Worm (Caenorhabditis elegans) whole organism, L4 larva: ENCODE measurements around the gene arrd-9.

ENCODE experiments used
- F10B5.3 ChIP-seq: sonication (generic microtip); optimal IDR thresholded peaks from 2 replicates; lab custom pipeline; 2016; ENCODE audit warnings: mild to moderate bottlenecking, missing genetic modification characterization, missing compliant biosample characterization
- F44E2.7 ChIP-seq: fragments of 200-800 bp; sonication (Bioruptor generic); IDR thresholded peaks from 2 replicates; pipeline ENCODE4 v2.1.2; 2022; ENCODE audit warnings: missing genetic modification characterization, missing compliant biosample characterization
- F49E8.2 ChIP-seq: sonication (generic microtip); optimal IDR thresholded peaks from 2 replicates; lab custom pipeline; 2016; ENCODE audit warnings: missing compliant biosample characterization, mild to moderate bottlenecking, missing genetic modification characterization, borderline replicate concordance
- Y105C5A.15 ChIP-seq: fragments of 200-800 bp; sonication (Bioruptor generic); IDR thresholded peaks from 2 replicates; pipeline ENCODE4 v1.3.6; 2022; ENCODE audit warnings: missing genetic modification characterization, missing compliant biosample characterization
- Y48G9A.11 ChIP-seq: fragments of 200-800 bp; sonication (Bioruptor generic); IDR thresholded peaks from 2 replicates; pipeline ENCODE4 v1.3.6; 2022; ENCODE audit warnings: missing genetic modification reagents, missing genetic modification characterization, missing compliant biosample characterization
- Y5F2A.4 ChIP-seq: fragments of 200-800 bp; sonication (Bioruptor generic); optimal IDR thresholded peaks from 2 replicates; lab custom pipeline; 2018; ENCODE audit warnings: mild to moderate bottlenecking, missing genetic modification characterization, missing compliant biosample characterization
- Y75B8A.6 ChIP-seq: fragments of 200-800 bp; sonication (Bioruptor generic); IDR thresholded peaks from 2 replicates; pipeline ENCODE4 v1.3.6; 2022; ENCODE audit warnings: missing genetic modification reagents, missing genetic modification characterization, missing compliant biosample characterization
- aha-1 ChIP-seq: fragments of 150-350 bp; peaks from one replicate; lab custom pipeline; 2014; ENCODE audit warnings: missing biosample characterization, missing genetic modification characterization
- aly-2 ChIP-seq: sonication (generic microtip); optimal IDR thresholded peaks from 2 replicates; lab custom pipeline; 2018; ENCODE audit warnings: missing biosample characterization, missing genetic modification characterization
- attf-4 ChIP-seq: sonication (generic microtip); optimal IDR thresholded peaks from 3 replicates; lab custom pipeline; 2017; ENCODE audit warnings: missing biosample characterization, missing genetic modification characterization
- ceh-44 ChIP-seq: fragments of 200-800 bp; sonication (Bioruptor generic); IDR thresholded peaks from 2 replicates; pipeline ENCODE4 v1.3.6; 2022; ENCODE audit warnings: missing genetic modification reagents, missing genetic modification characterization, missing compliant biosample characterization
- ceh-82 ChIP-seq: sonication (generic microtip); optimal IDR thresholded peaks from 2 replicates; lab custom pipeline; 2017; ENCODE audit warnings: missing biosample characterization, missing genetic modification characterization
- daf-12 ChIP-seq: fragments of 150-350 bp; optimal IDR thresholded peaks from 2 replicates; lab custom pipeline; 2014; ENCODE audit warnings: missing biosample characterization, missing genetic modification reagents, missing genetic modification characterization
- daf-8 ChIP-seq: fragments of 200-800 bp; sonication (Bioruptor generic); IDR thresholded peaks from 2 replicates; pipeline ENCODE4 v1.3.6; 2022; ENCODE audit warnings: missing genetic modification characterization, missing compliant biosample characterization
- dmd-9 ChIP-seq: fragments of 200-800 bp; sonication (Bioruptor generic); IDR thresholded peaks from 2 replicates; pipeline ENCODE4 v1.3.6; 2022; ENCODE audit warnings: missing genetic modification reagents, missing genetic modification characterization, missing compliant biosample characterization
- dpl-1 ChIP-seq: fragments of 150-350 bp; optimal IDR thresholded peaks from 2 replicates; lab custom pipeline; 2014; ENCODE audit warnings: missing biosample characterization, missing genetic modification reagents, missing genetic modification characterization
- egl-43 ChIP-seq: fragments of 200-800 bp; sonication (Bioruptor generic); IDR thresholded peaks from 2 replicates; pipeline ENCODE4 v1.3.6; 2022; ENCODE audit warnings: missing genetic modification reagents, missing genetic modification characterization, missing compliant biosample characterization
- fkh-10 ChIP-seq: fragments of 150-350 bp; optimal IDR thresholded peaks from 2 replicates; lab custom pipeline; 2014; ENCODE audit warnings: missing biosample characterization, missing genetic modification reagents, missing genetic modification characterization
- fos-1 ChIP-seq: fragments of 150-350 bp; optimal IDR thresholded peaks from 2 replicates; lab custom pipeline; 2014; ENCODE audit warnings: missing biosample characterization, missing genetic modification characterization
- hlh-30 ChIP-seq: sonication (generic microtip); optimal IDR thresholded peaks from 2 replicates; lab custom pipeline; 2017; ENCODE audit warnings: antibody characterized with exemption, mild to moderate bottlenecking, missing genetic modification characterization, missing compliant biosample characterization; ENCODE audit not compliant: insufficient read depth
- lim-7 ChIP-seq: fragments of 200-800 bp; sonication (Bioruptor generic); IDR thresholded peaks from 2 replicates; pipeline ENCODE4 v1.3.6; 2022; ENCODE audit warnings: missing genetic modification characterization, missing compliant biosample characterization
- lin-1 ChIP-seq: fragments of 200-800 bp; sonication (Bioruptor generic); IDR thresholded peaks from 2 replicates; pipeline ENCODE4 v1.3.6; 2022; ENCODE audit warnings: missing genetic modification reagents, missing genetic modification characterization, missing compliant biosample characterization
- lin-38 ChIP-seq: fragments of 200-800 bp; sonication (Bioruptor generic); IDR thresholded peaks from 2 replicates; pipeline ENCODE4 v1.3.6; 2022; ENCODE audit warnings: missing genetic modification reagents, missing genetic modification characterization, missing compliant biosample characterization
- lin-39 ChIP-seq: fragments of 150-350 bp; optimal IDR thresholded peaks from 2 replicates; lab custom pipeline; 2014; ENCODE audit warnings: missing biosample characterization, missing genetic modification reagents, missing genetic modification characterization
- mdl-1 ChIP-seq, 2 experiments: fragments of 150-350 bp in 1 of 2; sonication (generic microtip) in 1 of 2; optimal IDR thresholded peaks; 2 replicates each; lab custom pipeline; 2014 to 2017; ENCODE audit warnings: missing biosample characterization in 2 of 2, missing genetic modification characterization in 2 of 2
- mdt-29 ChIP-seq: fragments of 200-800 bp; sonication (Bioruptor generic); IDR thresholded peaks from 2 replicates; pipeline ENCODE4 v1.3.6; 2022; ENCODE audit warnings: missing genetic modification reagents, missing genetic modification characterization, missing compliant biosample characterization
- nhr-111 ChIP-seq: fragments of 200-800 bp; sonication (Bioruptor generic); optimal IDR thresholded peaks from 2 replicates; lab custom pipeline; 2018; ENCODE audit warnings: mild to moderate bottlenecking, missing genetic modification characterization, missing compliant biosample characterization
- nhr-237 ChIP-seq: sonication (generic microtip); optimal IDR thresholded peaks from 2 replicates; lab custom pipeline; 2017; ENCODE audit warnings: missing biosample characterization, missing genetic modification characterization
- nhr-77 ChIP-seq: fragments of 150-350 bp; optimal IDR thresholded peaks from 2 replicates; lab custom pipeline; 2014; ENCODE audit warnings: missing biosample characterization, missing genetic modification characterization
- php-3 ChIP-seq: fragments of 200-800 bp; sonication (Bioruptor generic); IDR thresholded peaks from 2 replicates; pipeline ENCODE4 v1.3.6; 2022; ENCODE audit warnings: missing genetic modification reagents, missing genetic modification characterization, missing compliant biosample characterization
- pqm-1 ChIP-seq: sonication (generic microtip); optimal IDR thresholded peaks from 2 replicates; lab custom pipeline; 2017; ENCODE audit warnings: missing biosample characterization, missing genetic modification characterization
- tra-1 ChIP-seq: fragments of 200-800 bp; sonication (Bioruptor generic); IDR thresholded peaks from 2 replicates; pipeline ENCODE4 v1.3.6; 2022; ENCODE audit warnings: missing genetic modification reagents, missing genetic modification characterization, missing compliant biosample characterization
- unc-130 ChIP-seq: sonication (generic microtip); optimal IDR thresholded peaks from 2 replicates; lab custom pipeline; 2016; ENCODE audit warnings: missing genetic modification reagents, missing genetic modification characterization, missing compliant biosample characterization
- zfp-3 ChIP-seq: fragments of 200-800 bp; sonication (Bioruptor generic); conservative IDR thresholded peaks from 2 replicates; pipeline ENCODE4 v1.3.6; 2022; ENCODE audit warnings: missing genetic modification reagents, missing genetic modification characterization, missing compliant biosample characterization
- ztf-11 ChIP-seq: fragments of 150-350 bp; optimal IDR thresholded peaks from 2 replicates; lab custom pipeline; 2014; ENCODE audit warnings: missing biosample characterization, missing genetic modification characterization
- ztf-7 ChIP-seq: fragments of 150-350 bp; optimal IDR thresholded peaks from 2 replicates; lab custom pipeline; 2014; ENCODE audit warnings: missing biosample characterization, missing genetic modification characterization

The arrd-9 gene

DNA sequence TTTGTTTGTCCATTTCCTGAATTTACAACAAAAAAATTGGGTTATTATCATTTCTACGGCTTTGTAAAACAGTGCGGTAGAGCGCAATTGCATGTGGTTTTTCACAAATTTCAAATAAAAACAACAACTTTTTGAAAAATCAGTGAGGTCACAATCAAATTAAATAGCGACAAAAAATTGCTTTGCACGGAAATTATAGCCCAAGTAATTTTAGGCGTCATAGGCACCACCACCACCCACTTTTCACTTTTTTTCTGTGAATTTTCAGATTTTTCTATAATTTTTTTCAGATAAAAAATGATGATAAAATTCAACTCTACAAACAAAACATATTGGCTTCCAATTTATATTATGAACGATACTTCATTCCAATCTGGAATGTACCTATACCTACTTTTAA, 23.4 kb downstream of the arrd-9 start, which contains the start of gene sre-38:
TSS of gene sre-38 (plus strand) at position 301 of the 400 bp plus-strand sequence.
- TF ChIP-seq ceh-44 (GFP tag; lab: Robert Waterston, UW) (no peak), unc-130 (GFP tag; lab: Kevin White, UChicago) (no peak), nhr-111 (GFP tag; lab: Kevin White, UChicago) (no peak), ztf-7 (no peak), F49E8.2 (tag; lab: Kevin White, UChicago) (no peak), lin-1 (GFP tag; lab: Robert Waterston, UW) (no peak), lim-7 (GFP tag; lab: Robert Waterston, UW) (no peak), hlh-30 (no peak), php-3 (GFP tag; lab: Robert Waterston, UW) (no peak), dmd-9 (no peak)
- TF ChIP-seq, all 104 proteins: peak for 0

- TF ChIP-seq egl-43 (no peak), aha-1 (no peak), Y48G9A.11 (no peak), Y105C5A.15 (GFP tag; lab: Robert Waterston, UW) (no peak), nhr-77 (tag; lab: Kevin White, UChicago) (no peak), php-3 (GFP tag; lab: Robert Waterston, UW) (no peak), Y75B8A.6 (no peak), lin-39 (tag; lab: Kevin White, UChicago) (no peak), mdl-1 (tag; optimal IDR thresholded peaks at IDR 0.05; lab: Kevin White, UChicago) (no peak), nhr-111 (GFP tag; lab: Kevin White, UChicago) (no peak), fkh-10 (GFP tag; lab: Kevin White, UChicago) (no peak), nhr-237 (tag; lab: Kevin White, UChicago) (no peak), daf-8 (no peak), ceh-82 (tag; lab: Kevin White, UChicago) (no peak), attf-4 (tag; lab: Kevin White, UChicago) (no peak), ztf-7 (no peak)
- TF ChIP-seq, all 104 proteins: peak for 0
These were observed 24.1 kb downstream of the arrd-9 start, which contains the start of gene sre-32 for ce11 chrII:12456633-12457032. sre-32 (minus strand) TSS chrII:12456733.

- TF ChIP-seq aha-1 (peak; percentile 81), ztf-7 (no peak)
- TF ChIP-seq, all 104 proteins: peak for 1
These were observed 27.9 kb downstream of the arrd-9 start, which contains the start of the genes sre-35 and sre-33 for ce11 chrII:12452754-12453352. sre-35 (minus strand) TSS chrII:12452854. sre-33 (plus strand) TSS chrII:12453302.

ce11 chrII:12449849-12450248, 30.9 kb downstream of the arrd-9 start, which contains the start of gene sre-34:
sre-34 (plus strand) TSS chrII:12450149.
- no peak for TF ChIP-seq lin-38 (GFP tag; lab: Robert Waterston, UW)
- TF ChIP-seq pqm-1 (tag; lab: Kevin White, UChicago) = no peak
- no peak for TF ChIP-seq ztf-11 (tag; lab: Kevin White, UChicago)
- TF ChIP-seq tra-1 (GFP tag; lab: Robert Waterston, UW) = no peak
- TF ChIP-seq hlh-30 = no peak
- TF ChIP-seq zfp-3 (GFP tag; lab: Robert Waterston, UW) = no peak
- TF ChIP-seq Y75B8A.6 = no peak
- no peak for TF ChIP-seq F10B5.3 (tag; lab: Kevin White, UChicago)
- no peak for TF ChIP-seq fos-1 (tag; lab: Kevin White, UChicago)
- TF ChIP-seq lin-39 (tag; lab: Kevin White, UChicago) = no peak
- TF ChIP-seq dpl-1 = no peak
- TF ChIP-seq F44E2.7 (GFP tag; lab: Robert Waterston, UW) = no peak
- TF ChIP-seq daf-12 = no peak
- TF ChIP-seq mdt-29 (GFP tag; lab: Robert Waterston, UW) = no peak
- TF ChIP-seq php-3 (GFP tag; lab: Robert Waterston, UW) = no peak
- TF ChIP-seq aly-2 = no peak
- no peak for TF ChIP-seq Y5F2A.4 (GFP tag; lab: Kevin White, UChicago)
- no peak for TF ChIP-seq dmd-9
- TF ChIP-seq nhr-111 (GFP tag; lab: Kevin White, UChicago) = no peak
